Worm (Caenorhabditis elegans) whole organism, midembryonic: ENCODE data around the gene T27E7.3.

Experiments
- flt-1 ChIP-seq: fragments of 200-800 bp; sonication (Bioruptor generic); IDR thresholded peaks from 2 replicates; pipeline ENCODE4 v1.3.6; 2022; ENCODE audit warnings: missing genetic modification characterization, missing compliant biosample characterization
- tab-1 ChIP-seq: fragments of 200-800 bp; sonication (Bioruptor generic); IDR thresholded peaks from 2 replicates; pipeline ENCODE4 v1.3.6; 2022; ENCODE audit warnings: missing genetic modification characterization, missing compliant biosample characterization

ce11 chrIV:14505066-14505465 lies 23.8 kb upstream of the T27E7.3 start, which contains the start of gene tag-273:
- no peak for TF ChIP-seq flt-1 (GFP tag; lab: Robert Waterston, UW)
- TF ChIP-seq tab-1 (GFP tag; lab: Robert Waterston, UW): no peak
